Worm (Caenorhabditis elegans) whole organism, L4 larva: ENCODE data around the gene mrps-21.

Source experiments
- Y105C5A.15 ChIP-seq: fragments of 200-800 bp; sonication (Bioruptor generic); IDR thresholded peaks from 2 replicates; pipeline ENCODE4 v1.3.6; 2022; ENCODE audit warnings: missing genetic modification characterization, missing compliant biosample characterization
- Y5F2A.4 ChIP-seq: fragments of 200-800 bp; sonication (Bioruptor generic); optimal IDR thresholded peaks from 2 replicates; lab custom pipeline; 2018; ENCODE audit warnings: mild to moderate bottlenecking, missing genetic modification characterization, missing compliant biosample characterization
- Y75B8A.6 ChIP-seq: fragments of 200-800 bp; sonication (Bioruptor generic); IDR thresholded peaks from 2 replicates; pipeline ENCODE4 v1.3.6; 2022; ENCODE audit warnings: missing genetic modification reagents, missing genetic modification characterization, missing compliant biosample characterization
- ZK546.5 ChIP-seq, 2 experiments: sonication (generic microtip); optimal IDR thresholded peaks; 2 replicates each; lab custom pipeline; 2017; ENCODE audit warnings: missing biosample characterization in 2 of 2, missing genetic modification characterization in 2 of 2
- aha-1 ChIP-seq: fragments of 150-350 bp; peaks from one replicate; lab custom pipeline; 2014; ENCODE audit warnings: missing biosample characterization, missing genetic modification characterization
- ceh-44 ChIP-seq: fragments of 200-800 bp; sonication (Bioruptor generic); IDR thresholded peaks from 2 replicates; pipeline ENCODE4 v1.3.6; 2022; ENCODE audit warnings: missing genetic modification reagents, missing genetic modification characterization, missing compliant biosample characterization
- ceh-62 ChIP-seq: sonication (generic microtip); optimal IDR thresholded peaks from 2 replicates; lab custom pipeline; 2017; ENCODE audit warnings: missing biosample characterization, missing genetic modification characterization
- ctbp-1 ChIP-seq: fragments of 200-800 bp; sonication (Bioruptor generic); IDR thresholded peaks from 2 replicates; pipeline ENCODE4 v1.3.6; 2022; ENCODE audit warnings: missing genetic modification reagents, missing genetic modification characterization, missing compliant biosample characterization
- daf-16 ChIP-seq, 3 experiments: sonication (generic microtip); optimal IDR thresholded peaks; 2 replicates each; lab custom pipeline; 2016 to 2017; ENCODE audit warnings: missing genetic modification characterization in 3 of 3, missing genetic modification reagents in 3 of 3, mild to moderate bottlenecking in 2 of 3, missing compliant biosample characterization in 2 of 3, missing biosample characterization in 1 of 3, moderate library complexity in 1 of 3
- dmd-6 ChIP-seq: fragments of 200-800 bp; sonication (Bioruptor generic); IDR thresholded peaks from 2 replicates; pipeline ENCODE4 v1.3.6; 2022; ENCODE audit warnings: missing genetic modification reagents, missing genetic modification characterization, missing compliant biosample characterization
- duxl-1 ChIP-seq: sonication (generic microtip); optimal IDR thresholded peaks from 2 replicates; lab custom pipeline; 2016; ENCODE audit warnings: mild to moderate bottlenecking, missing genetic modification characterization, moderate library complexity, missing compliant biosample characterization; ENCODE audit not compliant: poor library complexity
- dve-1 ChIP-seq: sonication (generic microtip); optimal IDR thresholded peaks from 2 replicates; lab custom pipeline; 2017; ENCODE audit warnings: antibody characterized with exemption, mild to moderate bottlenecking, missing genetic modification characterization, missing compliant biosample characterization; ENCODE audit not compliant: insufficient read depth
- egl-43 ChIP-seq: fragments of 200-800 bp; sonication (Bioruptor generic); IDR thresholded peaks from 2 replicates; pipeline ENCODE4 v1.3.6; 2022; ENCODE audit warnings: missing genetic modification reagents, missing genetic modification characterization, missing compliant biosample characterization
- fkh-10 ChIP-seq: fragments of 150-350 bp; optimal IDR thresholded peaks from 2 replicates; lab custom pipeline; 2014; ENCODE audit warnings: missing biosample characterization, missing genetic modification reagents, missing genetic modification characterization
- hif-1 ChIP-seq, 2 experiments: sonication (generic microtip); optimal IDR thresholded peaks; 2 replicates each; lab custom pipeline; 2016 to 2017; ENCODE audit warnings: missing compliant biosample characterization in 2 of 2, missing genetic modification characterization in 2 of 2, missing genetic modification reagents in 2 of 2, missing genotype in 2 of 2, mild to moderate bottlenecking in 1 of 2
- hlh-30 ChIP-seq: sonication (generic microtip); optimal IDR thresholded peaks from 2 replicates; lab custom pipeline; 2017; ENCODE audit warnings: antibody characterized with exemption, mild to moderate bottlenecking, missing genetic modification characterization, missing compliant biosample characterization; ENCODE audit not compliant: insufficient read depth
- hmg-1.1 ChIP-seq: fragments of 200-800 bp; sonication (Bioruptor generic); IDR thresholded peaks from 2 replicates; pipeline ENCODE4 v1.3.6; 2022; ENCODE audit warnings: missing genetic modification reagents, missing genetic modification characterization, missing compliant biosample characterization
- lsy-2 ChIP-seq, 2 experiments: fragments of 150-350 bp in 1 of 2; sonication (generic microtip) in 1 of 2; optimal IDR thresholded peaks; 2 replicates each; lab custom pipeline; 2014 to 2017; ENCODE audit warnings: missing biosample characterization in 2 of 2, missing genetic modification characterization in 2 of 2
- madf-5 ChIP-seq, 2 experiments: fragments of 200-800 bp; sonication (Bioruptor generic); IDR thresholded peaks; 2 replicates each; pipeline ENCODE4 v1.3.6; 2022; ENCODE audit warnings: missing compliant biosample characterization in 2 of 2, missing genetic modification characterization in 2 of 2
- mdt-29 ChIP-seq: fragments of 200-800 bp; sonication (Bioruptor generic); IDR thresholded peaks from 2 replicates; pipeline ENCODE4 v1.3.6; 2022; ENCODE audit warnings: missing genetic modification reagents, missing genetic modification characterization, missing compliant biosample characterization
- mep-1 ChIP-seq: fragments of 150-350 bp; sonication (generic microtip); optimal IDR thresholded peaks from 3 replicates; lab custom pipeline; 2014; ENCODE audit warnings: missing biosample characterization, missing genetic modification characterization
- mxl-3 ChIP-seq: fragments of 200-800 bp; sonication (Bioruptor generic); optimal IDR thresholded peaks from 2 replicates; lab custom pipeline; 2018; ENCODE audit warnings: mild to moderate bottlenecking, missing genetic modification characterization, missing compliant biosample characterization
- nhr-237 ChIP-seq: sonication (generic microtip); optimal IDR thresholded peaks from 2 replicates; lab custom pipeline; 2017; ENCODE audit warnings: missing biosample characterization, missing genetic modification characterization
- nhr-25 ChIP-seq: sonication (generic microtip); optimal IDR thresholded peaks from 2 replicates; lab custom pipeline; 2017; ENCODE audit warnings: missing genetic modification characterization, mild to moderate bottlenecking, missing compliant biosample characterization, antibody characterized with exemption, moderate library complexity, borderline replicate concordance; ENCODE audit not compliant: insufficient read depth
- nhr-28 ChIP-seq: fragments of 150-350 bp; optimal IDR thresholded peaks from 2 replicates; lab custom pipeline; 2014; ENCODE audit warnings: missing biosample characterization, missing genetic modification characterization
- nhr-77 ChIP-seq: fragments of 150-350 bp; optimal IDR thresholded peaks from 2 replicates; lab custom pipeline; 2014; ENCODE audit warnings: missing biosample characterization, missing genetic modification characterization
- sdz-12 ChIP-seq: fragments of 200-800 bp; sonication (Bioruptor generic); optimal IDR thresholded peaks from 2 replicates; lab custom pipeline; 2018; ENCODE audit warnings: mild to moderate bottlenecking, missing genetic modification characterization, missing compliant biosample characterization
- spr-1 ChIP-seq: sonication (generic microtip); optimal IDR thresholded peaks from 2 replicates; lab custom pipeline; 2016; ENCODE audit warnings: mild to moderate bottlenecking, missing genetic modification characterization, missing compliant biosample characterization
- unc-62 ChIP-seq, 3 experiments: fragments of 150-350 bp in 1 of 3; sonication (generic microtip); optimal IDR thresholded peaks in 2 of 3; peaks in 1 of 3; 1 replicate in 1 of 3; 2 replicates in 2 of 3; lab custom pipeline; 2014 to 2017; ENCODE audit warnings: missing biosample characterization in 3 of 3, missing genetic modification characterization in 3 of 3, missing genetic modification reagents in 3 of 3, missing genotype in 1 of 3
- zip-2 ChIP-seq: fragments of 150-350 bp; optimal IDR thresholded peaks from 2 replicates; lab custom pipeline; 2014; ENCODE audit warnings: missing biosample characterization, missing genetic modification characterization

Gene mrps-21

DNA sequence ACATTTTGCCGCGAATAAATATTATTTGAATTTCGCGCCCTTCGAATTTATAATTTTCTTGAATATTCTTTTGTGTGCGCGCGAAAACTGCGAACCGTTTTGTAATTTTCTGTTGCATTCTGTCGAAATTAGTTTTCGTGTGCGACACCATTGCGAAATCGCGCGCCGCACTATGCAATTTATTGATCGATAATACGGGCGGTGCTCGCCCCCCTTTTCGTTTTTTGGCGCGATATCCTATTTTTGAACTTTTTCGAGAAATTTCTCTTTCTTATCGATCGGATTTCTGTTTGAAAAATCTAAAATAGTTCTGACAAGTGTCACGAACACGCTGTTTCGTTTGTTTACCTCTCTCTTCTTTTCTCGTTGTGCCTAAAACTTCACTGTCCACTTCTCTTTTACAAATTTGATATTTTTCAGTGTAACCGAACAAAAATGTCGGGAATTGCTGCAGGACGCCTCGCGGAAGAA is 8.7 kb downstream of the mrps-21 start, which contains the start of gene ubc-9 (continued):
- no peak for TF ChIP-seq madf-5 (GFP tag; IDR thresholded peaks at IDR 0.05; lab: Robert Waterston, UW)
- TF ChIP-seq nhr-77: peak; percentile 47
- peak; percentile 33 to 81 for TF ChIP-seq lsy-2 (tag; optimal IDR thresholded peaks at IDR 0.05; lab: Kevin White, UChicago)
- peak; percentile 51 for TF ChIP-seq dmd-6
- TF ChIP-seq ctbp-1 (GFP tag; lab: Robert Waterston, UW): peak; percentile 56; the same call in 1 of the 2 replicates
- no peak for TF ChIP-seq Y75B8A.6 (GFP tag; lab: Robert Waterston, UW)
- TF ChIP-seq mdt-29 (GFP tag; lab: Robert Waterston, UW): peak; percentile 53; the same call in 1 of the 2 replicates
- TF ChIP-seq hif-1 (tag; optimal IDR thresholded peaks at IDR 0.05; lab: Kevin White, UChicago): peak in 1 of 2 experiments; percentile 75
- TF ChIP-seq Y5F2A.4 (GFP tag; lab: Kevin White, UChicago): no peak
- TF ChIP-seq egl-43 (GFP tag; lab: Robert Waterston, UW): peak; percentile 56; the same call in 1 of the 2 replicates
- no peak for TF ChIP-seq zip-2 (tag; lab: Kevin White, UChicago)
- TF ChIP-seq fkh-10 (GFP tag; lab: Kevin White, UChicago): peak; percentile 20
- no peak for TF ChIP-seq daf-16 (GFP tag; optimal IDR thresholded peaks at IDR 0.05; lab: Kevin White, UChicago)
- peak; percentile 44 for TF ChIP-seq daf-16 (tag; optimal IDR thresholded peaks at IDR 0.05; lab: Kevin White, UChicago)
- peak; percentile 58 for TF ChIP-seq hlh-30 (tag; lab: Kevin White, UChicago)
- TF ChIP-seq hmg-1.1 (GFP tag; lab: Robert Waterston, UW): peak; percentile 80
- TF ChIP-seq mxl-3: peak; percentile 47
- TF ChIP-seq Y105C5A.15 (GFP tag; lab: Robert Waterston, UW): no peak
- peak; percentile 61 for TF ChIP-seq spr-1 (tag; lab: Kevin White, UChicago)
- peak; percentile 71 for TF ChIP-seq dve-1
- TF ChIP-seq mep-1 (tag; lab: Kevin White, UChicago): peak; percentile 84
- TF ChIP-seq duxl-1 (tag; lab: Kevin White, UChicago): peak; percentile 31
- TF ChIP-seq, all 104 proteins: peak for 37

DNA sequence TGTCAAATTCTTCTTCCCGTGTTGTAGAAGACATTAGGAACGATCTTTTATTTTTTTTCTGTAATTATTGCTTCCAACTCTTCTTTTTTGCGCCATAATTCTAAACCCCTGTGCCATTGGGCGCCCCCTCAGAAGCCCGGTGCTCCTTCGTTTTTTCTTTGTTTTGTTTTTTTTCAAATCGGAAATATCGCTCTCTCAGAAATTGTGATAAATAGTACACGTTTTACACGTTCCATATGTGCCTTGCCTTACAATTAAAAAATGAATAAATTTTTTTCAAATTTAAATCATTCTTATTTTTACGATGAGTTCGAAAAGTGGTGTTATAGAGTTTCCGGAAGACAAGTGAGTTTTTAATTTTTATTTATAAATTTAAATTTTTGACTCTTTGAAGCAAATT is 9.9 kb downstream of the mrps-21 start, which contains the start of gene F29B9.7:
TSS of gene F29B9.7 (plus strand) at position 301 of the 400 bp plus-strand sequence.
- TF ChIP-seq nhr-237 (tag; lab: Kevin White, UChicago) (no peak), unc-62 (GFP tag; optimal IDR thresholded peaks at IDR 0.05 in 1 of 2; lab: Kevin White, UChicago) (peak in 1 of 2 experiments; percentile 11), unc-62 (tag; optimal IDR thresholded peaks at IDR 0.05; lab: Kevin White, UChicago) (no peak)

DNA sequence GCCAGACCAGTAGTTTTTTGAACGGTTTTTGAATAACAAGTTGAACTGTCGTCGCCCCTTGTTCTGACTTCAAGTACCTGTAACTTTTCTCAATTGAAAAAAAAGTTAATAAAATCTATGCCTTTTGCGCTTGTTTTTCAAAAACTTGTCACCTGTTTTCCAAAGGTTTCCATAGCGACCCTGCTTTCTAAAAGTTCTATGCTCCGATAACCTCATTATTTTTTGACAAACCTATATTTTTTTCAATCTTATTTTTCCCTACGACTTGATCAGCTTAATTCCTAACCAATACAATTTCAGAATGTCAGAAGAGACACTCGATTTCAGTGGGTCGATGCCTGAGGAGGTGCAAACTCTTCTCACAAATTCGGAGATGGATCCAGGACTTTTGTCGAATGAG is 11.9 kb downstream of the mrps-21 start, which contains the start of gene F29B9.8:
TSS of gene F29B9.8 (plus strand) at position 301 of the 400 bp plus-strand sequence.
- no peak for TF ChIP-seq ceh-44 (GFP tag; lab: Robert Waterston, UW)
- TF ChIP-seq ZK546.5 (tag; optimal IDR thresholded peaks at IDR 0.05; lab: Kevin White, UChicago): no peak

DNA sequence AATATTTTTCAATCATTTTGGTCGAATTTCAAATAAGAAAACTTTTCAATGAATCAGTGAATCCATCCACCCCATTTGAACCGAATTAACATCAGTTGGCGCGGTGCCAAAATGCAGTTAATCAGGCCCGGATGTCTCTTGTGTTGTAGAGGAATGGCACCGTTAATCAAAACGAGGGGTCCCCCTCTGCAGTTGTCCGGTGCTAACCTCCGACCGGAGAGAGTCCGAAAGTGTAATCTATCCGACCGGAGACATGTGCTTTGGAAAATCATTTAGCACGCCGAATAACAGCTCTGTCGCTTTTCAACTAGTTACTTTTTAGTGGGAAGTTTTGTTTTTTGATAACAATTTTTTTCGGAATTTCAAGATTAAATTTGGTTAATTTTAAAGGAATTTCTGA is 14.1 kb downstream of the mrps-21 start:
- TF ChIP-seq ceh-62 (no peak), aha-1 (tag; lab: Kevin White, UChicago) (peak; percentile 41)

DNA sequence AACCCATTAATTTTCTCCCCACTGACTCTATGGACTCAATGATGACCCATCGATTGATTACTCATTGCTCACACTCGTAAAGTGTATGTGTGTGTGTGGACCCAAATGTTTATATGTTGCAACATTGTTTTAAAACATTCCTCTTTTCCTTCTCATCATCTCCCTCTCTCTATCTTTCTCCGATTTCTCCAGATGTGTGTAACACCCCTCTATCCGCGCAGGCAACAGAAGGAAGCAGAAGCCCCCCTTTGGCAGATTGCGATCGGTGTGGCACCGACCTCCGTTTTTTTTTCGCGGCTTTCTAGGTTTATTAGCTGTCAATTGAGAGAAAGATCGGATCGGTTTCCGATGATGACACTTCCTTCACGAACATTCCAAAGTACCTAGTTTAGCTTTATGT is 15.7 kb downstream of the mrps-21 start:
- no peak for TF ChIP-seq sdz-12 (GFP tag; lab: Kevin White, UChicago)

DNA sequence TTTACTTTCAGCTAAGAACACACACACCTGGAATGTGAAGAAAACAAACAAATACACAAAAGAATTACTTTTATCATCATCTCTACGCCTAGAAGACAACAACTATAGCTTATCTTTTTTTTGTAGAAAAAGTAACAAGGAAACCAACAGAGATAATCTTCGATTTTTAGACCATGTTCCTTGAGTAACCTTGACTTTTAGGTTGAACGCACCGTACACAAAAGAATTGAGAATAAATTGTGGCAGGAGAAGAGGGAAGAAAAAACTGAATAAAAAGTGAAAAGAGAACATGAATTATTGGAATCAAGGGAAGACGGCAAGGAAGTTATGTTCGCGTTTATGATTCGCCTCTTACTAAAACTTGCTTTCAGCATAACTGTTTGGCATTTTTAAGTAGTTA is 18.4 kb downstream of the mrps-21 start:
- TF ChIP-seq nhr-28 (tag; lab: Kevin White, UChicago) (peak; percentile 63), nhr-25 (tag; lab: Kevin White, UChicago) (peak; percentile 56), aha-1 (tag; lab: Kevin White, UChicago) (no peak)
